Worm (Caenorhabditis elegans) whole organism, late embryonic: ENCODE results near the gene lys-5.

Source experiments
- C38D4.7 ChIP-seq: fragments of 200-800 bp; sonication (Bioruptor generic); optimal IDR thresholded peaks from 2 replicates; lab custom pipeline; 2018; ENCODE audit warnings: mild to moderate bottlenecking, missing genetic modification characterization, moderate library complexity, missing compliant biosample characterization
- F13H6.1 ChIP-seq: sonication (generic microtip); optimal IDR thresholded peaks from 2 replicates; lab custom pipeline; 2016; ENCODE audit warnings: missing genetic modification characterization, missing compliant biosample characterization
- K02D7.2 ChIP-seq: sonication (generic microtip); optimal IDR thresholded peaks from 2 replicates; lab custom pipeline; 2017; ENCODE audit warnings: mild to moderate bottlenecking, missing genetic modification characterization, missing compliant biosample characterization
- K09A11.1 ChIP-seq: sonication (generic microtip); optimal IDR thresholded peaks from 2 replicates; lab custom pipeline; 2017; ENCODE audit warnings: antibody characterized with exemption, mild to moderate bottlenecking, missing genetic modification characterization, missing compliant biosample characterization; ENCODE audit not compliant: insufficient read depth
- ceh-14 ChIP-seq: sonication (generic microtip); optimal IDR thresholded peaks from 2 replicates; lab custom pipeline; 2016; ENCODE audit warnings: missing genotype, missing genetic modification characterization, missing compliant biosample characterization
- ceh-18 ChIP-seq: sonication (generic microtip); optimal IDR thresholded peaks from 2 replicates; lab custom pipeline; 2016; ENCODE audit warnings: missing genetic modification characterization, missing compliant biosample characterization
- ceh-22 ChIP-seq: sonication (generic microtip); optimal IDR thresholded peaks from 2 replicates; lab custom pipeline; 2017; ENCODE audit warnings: missing biosample characterization, missing genetic modification characterization
- ceh-24 ChIP-seq: sonication (generic microtip); optimal IDR thresholded peaks from 2 replicates; lab custom pipeline; 2016; ENCODE audit warnings: mild to moderate bottlenecking, missing genetic modification characterization, missing compliant biosample characterization
- ceh-30 ChIP-seq: fragments of 150-350 bp; optimal IDR thresholded peaks from 2 replicates; lab custom pipeline; 2014; ENCODE audit warnings: missing biosample characterization, missing genetic modification characterization
- ceh-48 ChIP-seq: sonication (generic microtip); optimal IDR thresholded peaks from 2 replicates; lab custom pipeline; 2016; ENCODE audit warnings: missing genetic modification characterization, inconsistent platforms, missing compliant biosample characterization
- ceh-6 ChIP-seq: fragments of 200-800 bp; sonication (Bioruptor generic); optimal IDR thresholded peaks from 2 replicates; lab custom pipeline; 2018; ENCODE audit warnings: mild to moderate bottlenecking, missing genetic modification characterization, missing compliant biosample characterization
- ceh-9 ChIP-seq: sonication (generic microtip); optimal IDR thresholded peaks from 2 replicates; lab custom pipeline; 2016; ENCODE audit warnings: mild to moderate bottlenecking, missing genetic modification characterization, inconsistent platforms, missing compliant biosample characterization
- dmd-4 ChIP-seq: sonication (generic microtip); optimal IDR thresholded peaks from 2 replicates; lab custom pipeline; 2016; ENCODE audit warnings: borderline replicate concordance, missing genetic modification characterization, missing compliant biosample characterization
- dve-1 ChIP-seq: sonication (generic microtip); optimal IDR thresholded peaks from 2 replicates; lab custom pipeline; 2017; ENCODE audit warnings: antibody characterized with exemption, mild to moderate bottlenecking, missing genetic modification characterization, missing compliant biosample characterization
- elt-2 ChIP-seq: sonication (generic microtip); optimal IDR thresholded peaks from 2 replicates; lab custom pipeline; 2016; ENCODE audit warnings: missing genetic modification reagents, missing genetic modification characterization, missing compliant biosample characterization
- elt-4 ChIP-seq: sonication (generic microtip); optimal IDR thresholded peaks from 2 replicates; lab custom pipeline; 2016; ENCODE audit warnings: missing genetic modification characterization, missing compliant biosample characterization
- ets-4 ChIP-seq: sonication (generic microtip); optimal IDR thresholded peaks from 2 replicates; lab custom pipeline; 2016; ENCODE audit warnings: missing genetic modification characterization, missing compliant biosample characterization
- gmeb-2 ChIP-seq: sonication (generic microtip); optimal IDR thresholded peaks from 2 replicates; lab custom pipeline; 2016; ENCODE audit warnings: missing genetic modification characterization, inconsistent platforms, missing compliant biosample characterization
- hlh-15 ChIP-seq: sonication (generic microtip); optimal IDR thresholded peaks from 2 replicates; lab custom pipeline; 2016; ENCODE audit warnings: missing genetic modification characterization, missing compliant biosample characterization
- hlh-30 ChIP-seq: sonication (generic microtip); optimal IDR thresholded peaks from 2 replicates; lab custom pipeline; 2017; ENCODE audit warnings: antibody characterized with exemption, missing genetic modification characterization, missing compliant biosample characterization; ENCODE audit not compliant: insufficient read depth
- hlh-8 ChIP-seq: sonication (generic microtip); optimal IDR thresholded peaks from 2 replicates; lab custom pipeline; 2016; ENCODE audit warnings: missing genotype, missing genetic modification characterization, missing compliant biosample characterization
- lim-6 ChIP-seq: sonication (generic microtip); optimal IDR thresholded peaks from 2 replicates; lab custom pipeline; 2016; ENCODE audit warnings: missing genetic modification characterization, missing compliant biosample characterization
- lin-11 ChIP-seq: fragments of 200-800 bp; sonication (Bioruptor generic); optimal IDR thresholded peaks from 2 replicates; lab custom pipeline; 2018; ENCODE audit warnings: mild to moderate bottlenecking, missing genetic modification characterization, missing compliant biosample characterization
- nhr-232 ChIP-seq: sonication (generic microtip); optimal IDR thresholded peaks from 2 replicates; lab custom pipeline; 2016; ENCODE audit warnings: missing genetic modification characterization, missing compliant biosample characterization
- odd-2 ChIP-seq: sonication (generic microtip); optimal IDR thresholded peaks from 2 replicates; lab custom pipeline; 2017; ENCODE audit warnings: antibody characterized with exemption, mild to moderate bottlenecking, missing genetic modification characterization, missing compliant biosample characterization
- pag-3 ChIP-seq: sonication (generic microtip); optimal IDR thresholded peaks from 2 replicates; lab custom pipeline; 2016; ENCODE audit warnings: missing compliant biosample characterization, missing genetic modification characterization, borderline replicate concordance
- pax-1 ChIP-seq: fragments of 150-350 bp; optimal IDR thresholded peaks from 2 replicates; lab custom pipeline; 2014; ENCODE audit warnings: missing biosample characterization, missing genetic modification characterization
- pha-4 ChIP-seq: fragments of 150-350 bp; optimal IDR thresholded peaks from 2 replicates; lab custom pipeline; 2018; ENCODE audit warnings: missing biosample characterization, missing genetic modification reagents, missing genetic modification characterization
- pqm-1 ChIP-seq: sonication (generic microtip); optimal IDR thresholded peaks from 2 replicates; lab custom pipeline; 2016; ENCODE audit warnings: missing genetic modification characterization, missing compliant biosample characterization
- pros-1 ChIP-seq: fragments of 150-350 bp; optimal IDR thresholded peaks from 2 replicates; lab custom pipeline; 2014; ENCODE audit warnings: missing biosample characterization, missing genetic modification reagents, missing genetic modification characterization
- ref-2 ChIP-seq: sonication (generic microtip); optimal IDR thresholded peaks from 2 replicates; lab custom pipeline; 2016; ENCODE audit warnings: missing genetic modification characterization, missing compliant biosample characterization
- sox-2 ChIP-seq: fragments of 200-800 bp; sonication (Bioruptor generic); IDR thresholded peaks from 2 replicates; pipeline ENCODE4 v1.3.6; 2022; ENCODE audit warnings: missing genetic modification reagents, missing genetic modification characterization, missing compliant biosample characterization
- syd-9 ChIP-seq: sonication (generic microtip); optimal IDR thresholded peaks from 2 replicates; lab custom pipeline; 2016; ENCODE audit warnings: mild to moderate bottlenecking, missing genetic modification characterization, moderate library complexity, missing compliant biosample characterization
- tbx-2 ChIP-seq: sonication (generic microtip); optimal IDR thresholded peaks from 2 replicates; lab custom pipeline; 2016; ENCODE audit warnings: missing genetic modification characterization, missing compliant biosample characterization
- ttx-3 ChIP-seq: sonication (generic microtip); optimal IDR thresholded peaks from 2 replicates; lab custom pipeline; 2016; ENCODE audit warnings: missing genetic modification reagents, missing genetic modification characterization, missing compliant biosample characterization
- unc-86 ChIP-seq: sonication (generic microtip); optimal IDR thresholded peaks from 2 replicates; lab custom pipeline; 2016; ENCODE audit warnings: missing genetic modification characterization, missing compliant biosample characterization
- zip-5 ChIP-seq: sonication (generic microtip); optimal IDR thresholded peaks from 2 replicates; lab custom pipeline; 2016; ENCODE audit warnings: missing genetic modification characterization, missing compliant biosample characterization
- ztf-16 ChIP-seq: sonication (generic microtip); optimal IDR thresholded peaks from 2 replicates; lab custom pipeline; 2017; ENCODE audit warnings: missing genetic modification characterization, missing compliant biosample characterization

lys-5 gene

DNA sequence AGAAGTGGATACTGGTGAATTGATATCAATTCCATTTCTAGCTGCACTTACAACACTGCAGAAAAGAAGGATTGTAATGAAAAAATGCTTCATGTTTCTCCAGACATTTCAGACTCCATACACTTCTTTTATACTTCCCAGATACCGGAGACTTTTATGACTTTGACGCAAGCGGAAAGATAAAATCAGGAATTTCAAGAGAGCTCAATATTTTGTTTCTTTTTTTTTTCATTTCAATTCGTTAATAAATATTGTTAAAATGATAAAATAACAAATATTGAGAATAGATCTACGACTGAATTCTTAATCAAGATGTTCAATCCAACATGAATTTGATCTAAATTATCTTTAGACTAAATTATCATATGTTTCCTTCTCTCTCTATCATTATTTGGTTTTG is at the start of gene lys-5:
lys-5 (minus strand) TSS at position 101 of the 400 bp plus-strand sequence.
- TF ChIP-seq pag-3 (no peak), ceh-30 (no peak), nhr-232 (tag; lab: Kevin White, UChicago) (no peak), hlh-15 (tag; lab: Kevin White, UChicago) (no peak), tbx-2 (tag; lab: Kevin White, UChicago) (no peak), zip-5 (tag; lab: Kevin White, UChicago) (no peak), hlh-30 (no peak), hlh-8 (no peak), K02D7.2 (no peak), ceh-6 (GFP tag; lab: Kevin White, UChicago) (no peak)

DNA sequence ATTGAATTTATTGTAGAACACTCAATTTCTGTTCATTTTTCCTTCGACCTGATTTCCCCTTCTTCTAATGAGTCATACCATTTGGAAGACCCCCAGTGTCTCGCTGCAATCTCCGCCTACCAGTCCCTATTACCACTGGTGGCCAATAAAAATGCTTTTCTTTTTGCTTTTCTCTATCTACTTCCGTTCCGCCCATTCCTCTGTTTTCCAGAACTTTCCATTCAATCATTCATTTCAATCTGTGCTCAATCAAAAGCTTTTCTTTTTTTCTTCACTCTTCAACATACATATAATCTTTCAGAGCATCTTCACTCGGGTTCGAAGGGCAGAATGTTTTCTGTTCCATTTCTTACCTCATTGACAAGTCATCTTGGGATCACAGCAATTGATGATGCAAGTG is 48.2 kb upstream of the lys-5 start, which contains the start of gene inx-8:
inx-8 (plus strand) TSS at position 301 of the 400 bp plus-strand sequence.
- no peak for TF ChIP-seq ceh-9
- no peak for TF ChIP-seq pqm-1
- no peak for TF ChIP-seq lin-11 (tag; lab: Kevin White, UChicago)
- no peak for TF ChIP-seq unc-86
- TF ChIP-seq dve-1 (tag; lab: Kevin White, UChicago): no peak

DNA sequence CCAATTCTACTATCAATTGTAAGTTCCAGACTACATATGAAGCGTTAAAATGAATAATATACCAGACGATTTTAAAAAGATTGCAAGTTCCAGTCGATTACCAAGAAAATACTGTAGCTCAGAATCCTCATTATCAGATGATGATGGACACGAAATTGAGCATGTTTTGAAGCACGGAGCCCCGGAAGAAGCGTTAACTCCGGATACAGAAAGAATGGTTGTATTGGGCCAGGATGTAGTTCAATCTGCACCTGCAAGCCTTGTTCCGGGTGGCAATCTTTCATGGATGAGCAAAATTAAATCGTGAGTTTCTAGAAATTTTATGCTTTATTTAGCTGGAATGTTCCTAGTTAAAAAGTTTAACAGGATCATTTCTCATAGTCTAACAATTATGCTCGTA is 42.6 kb upstream of the lys-5 start, which contains the start of gene atg-4.2:
atg-4.2 (plus strand) TSS at position 24 of the 400 bp plus-strand sequence.
- no peak for TF ChIP-seq ttx-3 (tag; lab: Kevin White, UChicago)
- no peak for TF ChIP-seq ets-4 (tag; lab: Kevin White, UChicago)
- no peak for TF ChIP-seq ceh-24 (tag; lab: Kevin White, UChicago)
- no peak for TF ChIP-seq ref-2 (tag; lab: Kevin White, UChicago)
- no peak for TF ChIP-seq syd-9
- TF ChIP-seq ztf-16 (tag; lab: Kevin White, UChicago): no peak
- TF ChIP-seq hlh-8: no peak
- no peak for TF ChIP-seq elt-2
- no peak for TF ChIP-seq ceh-18
- TF ChIP-seq pha-4 (tag; lab: Kevin White, UChicago): no peak
- no peak for TF ChIP-seq hlh-30
- TF ChIP-seq sox-2 (GFP tag; lab: Robert Waterston, UW): no peak
- no peak for TF ChIP-seq gmeb-2 (tag; lab: Kevin White, UChicago)
- TF ChIP-seq lim-6 (tag; lab: Kevin White, UChicago): no peak
- no peak for TF ChIP-seq F13H6.1 (tag; lab: Kevin White, UChicago)
- TF ChIP-seq pax-1 (tag; lab: Kevin White, UChicago): no peak
- TF ChIP-seq odd-2 (tag; lab: Kevin White, UChicago): no peak
- no peak for TF ChIP-seq tbx-2 (tag; lab: Kevin White, UChicago)
- TF ChIP-seq ceh-48: no peak
- no peak for TF ChIP-seq C38D4.7 (GFP tag; lab: Kevin White, UChicago)

DNA sequence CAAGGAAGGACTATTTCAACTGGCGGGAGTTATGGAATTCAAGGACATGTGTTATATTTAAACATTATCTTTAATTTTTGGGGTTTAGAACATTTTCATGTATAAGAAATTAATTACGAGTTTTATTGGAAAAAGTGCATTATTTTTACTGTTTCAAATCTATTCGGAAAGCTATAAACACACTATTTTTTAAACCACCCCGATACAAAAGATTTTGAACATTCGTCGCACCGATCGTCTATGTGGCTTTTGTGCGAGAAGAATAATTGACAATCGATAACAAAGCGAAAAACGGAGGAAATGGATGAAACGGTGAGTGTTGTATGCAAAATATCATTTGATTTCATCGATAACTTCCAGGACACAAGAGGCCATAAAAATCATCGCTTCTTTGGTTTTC is 39.6 kb upstream of the lys-5 start, which contains the start of gene ZK809.9:
ZK809.9 (plus strand) TSS at position 301 of the 400 bp plus-strand sequence.
- TF ChIP-seq ceh-22 (tag; lab: Kevin White, UChicago) (no peak), ceh-14 (tag; lab: Kevin White, UChicago) (no peak), pros-1 (tag; lab: Kevin White, UChicago) (no peak), ceh-30 (no peak), dmd-4 (no peak), F13H6.1 (tag; lab: Kevin White, UChicago) (no peak), hlh-8 (no peak), elt-4 (tag; lab: Kevin White, UChicago) (no peak), unc-86 (no peak), K09A11.1 (tag; lab: Kevin White, UChicago) (no peak), lim-6 (tag; lab: Kevin White, UChicago) (no peak)
